Worm (Caenorhabditis elegans) whole organism, young adult: ENCODE data around the gene D2023.3.

ENCODE experiments used
- C17E4.6 ChIP-seq: fragments of 200-800 bp; sonication (Bioruptor generic); IDR thresholded peaks from 2 replicates; pipeline ENCODE4 v1.3.6; 2022; ENCODE audit warnings: missing genetic modification reagents, missing genetic modification characterization, missing compliant biosample characterization
- T26A5.8 ChIP-seq: sonication (generic microtip); optimal IDR thresholded peaks from 2 replicates; lab custom pipeline; 2016; ENCODE audit warnings: missing genetic modification characterization, missing compliant biosample characterization
- Y53G8AR.9 ChIP-seq: fragments of 200-800 bp; sonication (Bioruptor generic); conservative IDR thresholded peaks from 2 replicates; pipeline ENCODE4 v1.3.6; 2022; ENCODE audit warnings: missing genetic modification reagents, missing genetic modification characterization, missing compliant biosample characterization
- ZK185.1 ChIP-seq: sonication (generic microtip); optimal IDR thresholded peaks from 2 replicates; lab custom pipeline; 2016; ENCODE audit warnings: mild to moderate bottlenecking, missing genetic modification characterization, missing compliant biosample characterization; ENCODE audit not compliant: poor library complexity, severe bottlenecking
- cebp-1 ChIP-seq, 2 experiments: fragments of 200-800 bp in 1 of 2; sonication (Bioruptor generic) in 1 of 2; sonication (generic microtip) in 1 of 2; IDR thresholded peaks in 1 of 2; optimal IDR thresholded peaks in 1 of 2; 2 replicates each; pipeline versions ENCODE4 v1.3.6 to Lab custom; 2017 to 2022; ENCODE audit warnings: missing compliant biosample characterization in 2 of 2, missing genetic modification characterization in 2 of 2, mild to moderate bottlenecking in 1 of 2, missing genetic modification reagents in 1 of 2, moderate library complexity in 1 of 2
- die-1 ChIP-seq: sonication (generic microtip); optimal IDR thresholded peaks from 2 replicates; lab custom pipeline; 2016; ENCODE audit warnings: missing genotype, mild to moderate bottlenecking, missing genetic modification characterization, missing compliant biosample characterization
- him-1 ChIP-seq: sonication (generic microtip); optimal IDR thresholded peaks from 2 replicates; lab custom pipeline; 2016; ENCODE audit warnings: missing genotype, missing genetic modification reagents, missing genetic modification characterization, missing compliant biosample characterization
- lsl-1 ChIP-seq: fragments of 200-800 bp; sonication (Bioruptor generic); optimal IDR thresholded peaks from 2 replicates; lab custom pipeline; 2018; ENCODE audit warnings: mild to moderate bottlenecking, missing genetic modification characterization, moderate library complexity, missing compliant biosample characterization
- madf-6 ChIP-seq: fragments of 200-800 bp; sonication (Bioruptor generic); IDR thresholded peaks from 2 replicates; pipeline ENCODE4 v1.3.6; 2022; ENCODE audit warnings: missing genetic modification reagents, missing genetic modification characterization, missing compliant biosample characterization
- pha-4 ChIP-seq: fragments of 150-350 bp; sonication (generic microtip); optimal IDR thresholded peaks from 2 replicates; lab custom pipeline; 2014; ENCODE audit warnings: missing biosample characterization, missing genetic modification reagents, missing genetic modification characterization
- snpc-4 ChIP-seq, 5 experiments: fragments of 150-350 bp in 1 of 5; sonication (generic microtip) in 4 of 5; optimal IDR thresholded peaks; 2 replicates each; lab custom pipeline; 2014 to 2018; ENCODE audit warnings: missing genetic modification characterization in 5 of 5, missing biosample characterization in 3 of 5, antibody characterized with exemption in 2 of 5, mild to moderate bottlenecking in 2 of 5, missing compliant biosample characterization in 2 of 5, missing genotype in 2 of 5, moderate library complexity in 2 of 5, missing genetic modification reagents in 1 of 5
- unc-130 ChIP-seq: sonication (generic microtip); optimal IDR thresholded peaks from 2 replicates; lab custom pipeline; 2016; ENCODE audit warnings: missing genetic modification reagents, missing genetic modification characterization, missing compliant biosample characterization

DNA sequence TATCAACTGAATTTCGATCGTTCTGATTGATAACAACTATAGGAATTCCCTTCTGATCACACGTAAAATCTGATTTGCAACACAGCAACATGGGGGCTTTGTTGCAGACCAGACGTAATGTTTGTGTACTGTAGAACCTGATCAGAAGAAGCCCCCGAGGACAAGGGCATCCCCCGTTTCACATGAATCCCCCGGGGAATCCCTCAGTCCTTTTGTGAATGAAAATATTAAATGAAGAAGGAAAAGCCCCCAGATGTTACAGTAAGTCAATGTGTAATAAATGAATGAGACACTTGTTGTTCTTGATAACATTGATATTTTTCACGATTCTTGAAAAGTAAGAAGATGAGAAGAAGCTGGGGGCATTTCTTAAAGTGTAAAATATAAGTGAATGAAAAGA lies 17.6 kb downstream of the D2023.3 start:
- TF ChIP-seq ZK185.1 (tag; lab: Kevin White, UChicago) (no peak), pha-4 (tag; lab: Kevin White, UChicago) (no peak), madf-6 (GFP tag; lab: Robert Waterston, UW) (no peak), lsl-1 (GFP tag; lab: Kevin White, UChicago) (no peak), C17E4.6 (GFP tag; lab: Robert Waterston, UW) (no peak), him-1 (no peak), snpc-4 (GFP tag; optimal IDR thresholded peaks at IDR 0.05; lab: Kevin White, UChicago) (no peak), snpc-4 (tag; optimal IDR thresholded peaks at IDR 0.05; lab: Kevin White, UChicago) (no peak), cebp-1 (GFP tag; IDR thresholded peaks at IDR 0.05; lab: Robert Waterston, UW) (no peak), cebp-1 (tag; optimal IDR thresholded peaks at IDR 0.05; lab: Kevin White, UChicago) (no peak), Y53G8AR.9 (GFP tag; lab: Robert Waterston, UW) (no peak), die-1 (tag; lab: Kevin White, UChicago) (no peak), unc-130 (GFP tag; lab: Kevin White, UChicago) (no peak), T26A5.8 (no peak)
